Fruit fly (Drosophila melanogaster) whole organism, prepupa: Measurements from ENCODE around the gene CG15629.

Experiments
- Blimp-1 ChIP-seq: fragments of 200-800 bp; sonication (Bioruptor generic); optimal IDR thresholded peaks from 3 replicates; lab custom pipeline; 2017; ENCODE audit warnings: missing biosample characterization, missing genetic modification characterization, mild to moderate bottlenecking, moderate library complexity, missing genetic modification reagents
- CG10669 ChIP-seq: fragments of 200-800 bp; sonication (Bioruptor generic); optimal IDR thresholded peaks from 3 replicates; lab custom pipeline; 2018; ENCODE audit warnings: missing biosample characterization, mild to moderate bottlenecking, missing genetic modification characterization, moderate library complexity
- CG11294 ChIP-seq: fragments of 200-800 bp; sonication (Bioruptor generic); IDR thresholded peaks from 2 replicates; pipeline ENCODE4 v1.3.6; 2022; ENCODE audit warnings: missing biosample characterization, missing genetic modification characterization
- CG11762 ChIP-seq: fragments of 200-800 bp; sonication (Bioruptor generic); optimal IDR thresholded peaks from 3 replicates; lab custom pipeline; 2016; ENCODE audit warnings: missing biosample characterization, missing genetic modification characterization; ENCODE audit not compliant: insufficient read depth
- CG1621 ChIP-seq: fragments of 200-800 bp; sonication (Bioruptor generic); optimal IDR thresholded peaks from 3 replicates; lab custom pipeline; 2018; ENCODE audit warnings: missing biosample characterization, mild to moderate bottlenecking, missing genetic modification characterization
- CG16779 ChIP-seq: fragments of 200-800 bp; sonication (Bioruptor generic); optimal IDR thresholded peaks from 3 replicates; lab custom pipeline; 2017; ENCODE audit warnings: missing biosample characterization, mild to moderate bottlenecking, missing genetic modification characterization
- CG3032 ChIP-seq: fragments of 200-800 bp; optimal IDR thresholded peaks from 2 replicates; lab custom pipeline; 2019; ENCODE audit warnings: missing biosample characterization, mild to moderate bottlenecking, missing genetic modification characterization, moderate library complexity
- CG31627 ChIP-seq: fragments of 200-800 bp; sonication (Bioruptor generic); optimal IDR thresholded peaks from 3 replicates; lab custom pipeline; 2016; ENCODE audit warnings: missing biosample characterization, missing genetic modification characterization
- CG34406 ChIP-seq: fragments of 200-800 bp; sonication (Bioruptor generic); optimal IDR thresholded peaks from 3 replicates; lab custom pipeline; 2016; ENCODE audit warnings: missing biosample characterization, missing genetic modification characterization
- CG6163 ChIP-seq: fragments of 200-800 bp; sonication (Bioruptor generic); IDR thresholded peaks from 3 replicates; pipeline ENCODE4 v1.3.6; 2022; ENCODE audit warnings: missing biosample characterization, missing genetic modification characterization
- CG6276 ChIP-seq: fragments of 200-800 bp; sonication (Bioruptor generic); optimal IDR thresholded peaks from 2 replicates; lab custom pipeline; 2017; ENCODE audit warnings: missing biosample characterization, mild to moderate bottlenecking, missing genetic modification characterization
- CG6792 ChIP-seq: fragments of 200-800 bp; sonication (Bioruptor generic); optimal IDR thresholded peaks from 3 replicates; lab custom pipeline; 2016; ENCODE audit warnings: missing biosample characterization, missing genetic modification characterization
- CG6808 ChIP-seq: fragments of 200-800 bp; sonication (Bioruptor generic); optimal IDR thresholded peaks from 3 replicates; lab custom pipeline; 2017; ENCODE audit warnings: missing biosample characterization, missing genetic modification characterization, mild to moderate bottlenecking, moderate library complexity, missing genetic modification reagents
- CG6854 ChIP-seq: fragments of 200-800 bp; sonication (Bioruptor generic); optimal IDR thresholded peaks from 2 replicates; lab custom pipeline; 2017; ENCODE audit warnings: missing biosample characterization, mild to moderate bottlenecking, missing genetic modification characterization
- CG7368 ChIP-seq: fragments of 200-800 bp; sonication (Bioruptor generic); optimal IDR thresholded peaks from 3 replicates; lab custom pipeline; 2016; ENCODE audit warnings: missing biosample characterization, missing genetic modification characterization
- CG8119 ChIP-seq: fragments of 200-800 bp; sonication (Bioruptor generic); IDR thresholded peaks from 3 replicates; pipeline ENCODE4 v1.3.6; 2022; ENCODE audit warnings: missing biosample characterization, missing genetic modification characterization
- CG8319 ChIP-seq: fragments of 200-800 bp; sonication (Bioruptor generic); optimal IDR thresholded peaks from 3 replicates; lab custom pipeline; 2016; ENCODE audit warnings: missing biosample characterization, missing genetic modification characterization
- CG8632 ChIP-seq: fragments of 200-800 bp; sonication (Bioruptor generic); optimal IDR thresholded peaks from 3 replicates; lab custom pipeline; 2016; ENCODE audit warnings: missing biosample characterization, missing genetic modification characterization
- Eip78C ChIP-seq: fragments of 200-800 bp; sonication (Bioruptor generic); peaks from one replicate; lab custom pipeline; 2016; ENCODE audit warnings: missing biosample characterization, missing genetic modification characterization
- Eip93F ChIP-seq: fragments of 200-800 bp; sonication (Bioruptor generic); optimal IDR thresholded peaks from 2 replicates; lab custom pipeline; 2016; ENCODE audit warnings: missing biosample characterization, mild to moderate bottlenecking, missing genetic modification characterization
- Ets21C ChIP-seq: fragments of 200-800 bp; sonication (Bioruptor generic); optimal IDR thresholded peaks from 3 replicates; lab custom pipeline; 2016; ENCODE audit warnings: missing biosample characterization, missing genetic modification characterization
- Ets96B ChIP-seq: fragments of 200-800 bp; optimal IDR thresholded peaks from 2 replicates; lab custom pipeline; 2019; ENCODE audit warnings: missing biosample characterization, mild to moderate bottlenecking, missing genetic modification characterization, moderate library complexity
- Gug ChIP-seq: fragments of 200-800 bp; sonication (Bioruptor generic); IDR thresholded peaks from 2 replicates; pipeline ENCODE4 v1.3.6; 2022; ENCODE audit warnings: missing biosample characterization, missing genetic modification characterization
- Hr38 ChIP-seq: sonication (Bioruptor generic); optimal IDR thresholded peaks from 2 replicates; lab custom pipeline; 2016; ENCODE audit warnings: missing biosample characterization, missing genetic modification characterization
- Hr4 ChIP-seq: fragments of 200-800 bp; sonication (Bioruptor generic); optimal IDR thresholded peaks from 3 replicates; lab custom pipeline; 2016; ENCODE audit warnings: missing biosample characterization, missing genetic modification characterization
- Met ChIP-seq: fragments of 200-800 bp; sonication (Bioruptor generic); optimal IDR thresholded peaks from 3 replicates; lab custom pipeline; 2016; ENCODE audit warnings: missing biosample characterization, missing genetic modification characterization
- OdsH ChIP-seq: fragments of 200-800 bp; sonication (Bioruptor generic); optimal IDR thresholded peaks from 3 replicates; lab custom pipeline; 2016; ENCODE audit warnings: missing biosample characterization, missing genetic modification characterization
- Smox ChIP-seq: fragments of 200-800 bp; sonication (Bioruptor generic); optimal IDR thresholded peaks from 3 replicates; lab custom pipeline; 2016; ENCODE audit warnings: missing biosample characterization, missing genetic modification characterization
- Sox102F ChIP-seq: fragments of 200-800 bp; sonication (Bioruptor generic); optimal IDR thresholded peaks from 2 replicates; lab custom pipeline; 2016; ENCODE audit warnings: missing biosample characterization, mild to moderate bottlenecking, missing genetic modification characterization
- Sox14 ChIP-seq: fragments of 200-800 bp; sonication (Bioruptor generic); optimal IDR thresholded peaks from 3 replicates; lab custom pipeline; 2016; ENCODE audit warnings: missing biosample characterization, missing genetic modification characterization
- Sox15 ChIP-seq: fragments of 200-800 bp; sonication (Bioruptor generic); optimal IDR thresholded peaks from 3 replicates; lab custom pipeline; 2016; ENCODE audit warnings: missing biosample characterization, missing genetic modification characterization
- achi ChIP-seq: fragments of 200-800 bp; sonication (Bioruptor generic); optimal IDR thresholded peaks from 3 replicates; lab custom pipeline; 2016; ENCODE audit warnings: missing biosample characterization, missing genetic modification characterization
- acj6 ChIP-seq: fragments of 200-800 bp; sonication (Bioruptor generic); optimal IDR thresholded peaks from 3 replicates; lab custom pipeline; 2016; ENCODE audit warnings: missing biosample characterization, missing genetic modification characterization
- dsx ChIP-seq: fragments of 200-800 bp; optimal IDR thresholded peaks from 3 replicates; lab custom pipeline; 2019; ENCODE audit warnings: missing biosample characterization, mild to moderate bottlenecking, missing genetic modification characterization, moderate library complexity; ENCODE audit not compliant: poor library complexity, severe bottlenecking
- eg ChIP-seq: fragments of 200-800 bp; sonication (Bioruptor generic); IDR thresholded peaks from 3 replicates; pipeline ENCODE4 v1.3.6; 2022; ENCODE audit warnings: missing biosample characterization, missing genetic modification characterization
- esn ChIP-seq: fragments of 200-800 bp; sonication (Bioruptor generic); optimal IDR thresholded peaks from 2 replicates; lab custom pipeline; 2016; ENCODE audit warnings: missing biosample characterization, mild to moderate bottlenecking, missing genetic modification characterization, moderate library complexity
- fd59A ChIP-seq: fragments of 200-800 bp; sonication (Bioruptor generic); optimal IDR thresholded peaks from 2 replicates; lab custom pipeline; 2017; ENCODE audit warnings: missing biosample characterization, mild to moderate bottlenecking, missing genetic modification characterization, missing genetic modification reagents
- fd85E ChIP-seq: fragments of 200-800 bp; sonication (Bioruptor generic); optimal IDR thresholded peaks from 3 replicates; lab custom pipeline; 2016; ENCODE audit warnings: missing biosample characterization, missing genetic modification characterization
- fkh ChIP-seq: fragments of 200-800 bp; sonication (Bioruptor generic); optimal IDR thresholded peaks from 3 replicates; lab custom pipeline; 2017; ENCODE audit warnings: missing biosample characterization, mild to moderate bottlenecking, missing genetic modification characterization, moderate library complexity
- pdm3 ChIP-seq: fragments of 200-800 bp; sonication (Bioruptor generic); optimal IDR thresholded peaks from 3 replicates; lab custom pipeline; 2016; ENCODE audit warnings: missing biosample characterization, missing genetic modification characterization
- salr ChIP-seq, 2 experiments: fragments of 200-800 bp; sonication (Bioruptor generic); optimal IDR thresholded peaks; 3 replicates each; lab custom pipeline; 2016 to 2018; ENCODE audit warnings: missing biosample characterization in 2 of 2, missing genetic modification characterization in 2 of 2, mild to moderate bottlenecking in 1 of 2
- spab ChIP-seq: fragments of 200-800 bp; sonication (Bioruptor generic); optimal IDR thresholded peaks from 2 replicates; lab custom pipeline; 2017; ENCODE audit warnings: missing biosample characterization, mild to moderate bottlenecking, missing genetic modification characterization, missing genetic modification reagents
- ss ChIP-seq, 2 experiments: fragments of 200-800 bp; sonication (Bioruptor generic); optimal IDR thresholded peaks; 2 replicates in 1 of 2; 3 replicates in 1 of 2; lab custom pipeline; 2017 to 2018; ENCODE audit warnings: mild to moderate bottlenecking in 2 of 2, missing biosample characterization in 2 of 2, missing genetic modification characterization in 2 of 2, moderate library complexity in 1 of 2
- svp ChIP-seq: fragments of 200-800 bp; sonication (Bioruptor generic); peaks from one replicate; lab custom pipeline; 2016; ENCODE audit warnings: missing biosample characterization, missing genetic modification characterization
- topi ChIP-seq: fragments of 200-800 bp; sonication (Bioruptor generic); optimal IDR thresholded peaks from 3 replicates; lab custom pipeline; 2016; ENCODE audit warnings: missing biosample characterization, missing genetic modification characterization
- vri ChIP-seq: fragments of 200-800 bp; sonication (Bioruptor generic); optimal IDR thresholded peaks from 3 replicates; lab custom pipeline; 2016; ENCODE audit warnings: missing biosample characterization, mild to moderate bottlenecking, missing genetic modification characterization

CG15629 gene

DNA sequence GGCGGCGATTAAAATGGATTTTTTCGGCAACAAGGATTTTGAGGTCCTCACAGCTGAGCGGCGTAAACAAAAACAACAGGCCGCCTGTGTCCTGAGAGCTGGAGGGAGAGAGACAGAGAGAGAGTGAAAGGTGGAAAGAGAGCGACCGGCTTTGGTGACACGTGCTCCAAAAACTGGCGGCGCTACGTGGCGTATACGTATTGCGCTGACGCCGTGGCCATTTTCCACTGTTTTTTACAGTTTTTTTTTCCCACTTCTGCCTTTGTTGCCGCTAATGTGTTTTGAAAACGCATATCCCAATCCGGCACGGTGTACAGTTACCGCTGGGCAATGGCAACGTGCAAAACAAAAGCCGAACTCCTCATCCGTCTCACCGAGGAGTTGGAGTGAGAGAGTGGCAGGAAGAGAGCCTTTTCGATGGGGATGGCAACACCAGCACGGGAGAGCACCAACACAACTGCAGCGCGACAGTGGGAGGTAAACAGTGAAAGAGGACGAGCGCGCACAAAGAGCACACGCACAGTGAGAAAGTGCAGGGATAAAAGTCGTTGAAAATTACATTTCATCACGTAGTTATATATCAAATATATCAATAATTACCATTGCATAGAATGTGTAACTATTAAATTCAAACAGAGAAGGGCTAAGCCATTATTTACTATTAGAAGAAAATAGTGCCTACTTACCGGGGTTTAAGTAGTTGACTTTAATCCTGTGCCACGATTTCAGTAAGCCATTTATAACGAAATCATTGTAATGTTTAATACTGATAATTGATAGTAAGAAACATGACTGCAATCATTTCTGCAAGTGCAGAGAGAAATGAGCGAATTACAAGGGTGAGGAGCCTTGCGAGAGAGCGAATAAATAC lies 7.9 kb downstream of the CG15629 start (continued):
- TF ChIP-seq CG6854 (peak; percentile 1), eg (no peak), topi (GFP tag; lab: Kevin White, UChicago) (peak; percentile 73), dsx (GFP tag; lab: Kevin White, UChicago) (peak; percentile 76), Sox14 (GFP tag; lab: Kevin White, UChicago) (peak; percentile 78), spab (GFP tag; lab: Kevin White, UChicago) (no peak), acj6 (GFP tag; lab: Kevin White, UChicago) (peak; percentile 82), Gug (GFP tag; lab: Robert Waterston, UW) (peak; percentile 49), ss (GFP tag; optimal IDR thresholded peaks at IDR 0.05; lab: Kevin White, UChicago) (no peak), CG3032 (tag; lab: Kevin White, UChicago) (peak; percentile 78), fkh (GFP tag; lab: Kevin White, UChicago) (no peak), Sox102F (GFP tag; lab: Kevin White, UChicago) (peak; percentile 75), CG8319 (GFP tag; lab: Kevin White, UChicago) (peak; percentile 19), Blimp-1 (GFP tag; lab: Kevin White, UChicago) (peak; percentile 49), CG6163 (peak; percentile 50), fd85E (GFP tag; lab: Kevin White, UChicago) (peak; percentile 30)

- TF ChIP-seq eg (peak; percentile 67; the same call in 2 of the 3 replicates), Gug (GFP tag; lab: Robert Waterston, UW) (peak; percentile 63), vri (GFP tag; lab: Kevin White, UChicago) (peak; percentile 30), CG6276 (peak; percentile 74), Sox15 (GFP tag; lab: Kevin White, UChicago) (peak; percentile 61), ss (GFP tag; optimal IDR thresholded peaks at IDR 0.05; lab: Kevin White, UChicago) (peak; percentile 85 to 93), Eip93F (no peak), CG10669 (GFP tag; lab: Kevin White, UChicago) (peak; percentile 82), CG6808 (GFP tag; lab: Kevin White, UChicago) (peak; percentile 89), CG34406 (GFP tag; lab: Kevin White, UChicago) (peak; percentile 55), fd59A (GFP tag; lab: Kevin White, UChicago) (peak; percentile 58), CG3032 (tag; lab: Kevin White, UChicago) (peak; percentile 91), Sox102F (GFP tag; lab: Kevin White, UChicago) (peak; percentile 63), CG6163 (peak; percentile 40), Eip78C (GFP tag; lab: Kevin White, UChicago) (peak; percentile 97), CG11294 (GFP tag; lab: Robert Waterston, UW) (peak; percentile 27; the same call in 1 of the 2 replicates), CG11762 (GFP tag; lab: Kevin White, UChicago) (peak; percentile 79), Hr38 (GFP tag; lab: Kevin White, UChicago) (no peak), CG6792 (GFP tag; lab: Kevin White, UChicago) (peak; percentile 54), pdm3 (peak; percentile 76), Met (GFP tag; lab: Kevin White, UChicago) (peak; percentile 72), CG8632 (peak; percentile 66), CG1621 (tag; lab: Kevin White, UChicago) (peak; percentile 54), OdsH (GFP tag; lab: Kevin White, UChicago) (peak; percentile 82), dsx (GFP tag; lab: Kevin White, UChicago) (peak; percentile 77), CG31627 (GFP tag; lab: Kevin White, UChicago) (peak; percentile 29), salr (GFP tag; optimal IDR thresholded peaks at IDR 0.05; lab: Kevin White, UChicago) (peak; percentile 52 to 70), CG8119 (GFP tag; lab: Robert Waterston, UW) (peak; percentile 78), Hr4 (peak; percentile 76), Ets96B (tag; lab: Kevin White, UChicago) (peak; percentile 87), esn (GFP tag; lab: Kevin White, UChicago) (peak; percentile 70), Smox (GFP tag; lab: Kevin White, UChicago) (peak; percentile 71), achi (GFP tag; lab: Kevin White, UChicago) (peak; percentile 79), Blimp-1 (GFP tag; lab: Kevin White, UChicago) (peak; percentile 3), svp (GFP tag; lab: Kevin White, UChicago) (peak; percentile 91), CG7368 (GFP tag; lab: Kevin White, UChicago) (peak; percentile 56), CG16779 (peak; percentile 81), fd85E (GFP tag; lab: Kevin White, UChicago) (peak; percentile 28), Ets21C (GFP tag; lab: Kevin White, UChicago) (peak; percentile 57)
Measured at dm6 chr2L:4821319-4821717, 8.5 kb downstream of the CG15629 start.
